Fruit fly (Drosophila melanogaster) whole organism, wandering third instar larva: ENCODE results near the gene Lgr3.

Source experiments
- Abd-B ChIP-seq: fragments of >200 bp; optimal IDR thresholded peaks from 2 replicates; lab custom pipeline; 2017; ENCODE audit warnings: missing biosample characterization, missing genetic modification characterization
- CG32264 ChIP-seq: fragments of 200-800 bp; sonication (Bioruptor generic); optimal IDR thresholded peaks from 2 replicates; lab custom pipeline; 2016; ENCODE audit warnings: missing biosample characterization, missing genetic modification characterization
- CG9705 ChIP-seq: fragments of 200-800 bp; sonication (Bioruptor generic); optimal IDR thresholded peaks from 2 replicates; lab custom pipeline; 2018; ENCODE audit warnings: missing biosample characterization, mild to moderate bottlenecking, missing genetic modification characterization
- CrebA ChIP-seq: fragments of 200-800 bp; sonication (Bioruptor generic); optimal IDR thresholded peaks from 2 replicates; lab custom pipeline; 2016; ENCODE audit warnings: missing biosample characterization, mild to moderate bottlenecking, missing genetic modification characterization, borderline replicate concordance
- Dfd ChIP-seq: fragments of >200 bp; optimal IDR thresholded peaks from 2 replicates; lab custom pipeline; 2017; ENCODE audit warnings: missing biosample characterization, missing genetic modification characterization
- Dif ChIP-seq: fragments of 200-275, 200-300 bp; sonication (Bioruptor generic); optimal IDR thresholded peaks from 2 replicates; lab custom pipeline; 2018; ENCODE audit warnings: missing biosample characterization, missing genetic modification characterization; ENCODE audit not compliant: partially characterized antibody
- GATAd ChIP-seq: sonication (Bioruptor generic); optimal IDR thresholded peaks from 2 replicates; lab custom pipeline; 2016; ENCODE audit warnings: missing biosample characterization, missing genetic modification characterization
- HLH106 ChIP-seq: fragments of 200-800 bp; optimal IDR thresholded peaks from 3 replicates; lab custom pipeline; 2019; ENCODE audit warnings: missing biosample characterization, mild to moderate bottlenecking, missing genetic modification characterization, moderate library complexity
- Hnf4 ChIP-seq: fragments of 200-800 bp; sonication (Bioruptor generic); optimal IDR thresholded peaks from 2 replicates; lab custom pipeline; 2016; ENCODE audit warnings: missing biosample characterization, mild to moderate bottlenecking, missing genetic modification characterization
- Hr78 ChIP-seq: fragments of >200 bp; optimal IDR thresholded peaks from 2 replicates; lab custom pipeline; 2017; ENCODE audit warnings: missing biosample characterization, missing genetic modification characterization
- Hr83 ChIP-seq: fragments of 200-300 bp; sonication (Bioruptor generic); optimal IDR thresholded peaks from 2 replicates; lab custom pipeline; 2016; ENCODE audit warnings: missing biosample characterization, mild to moderate bottlenecking, missing genetic modification characterization, moderate library complexity; ENCODE audit not compliant: poor library complexity, severe bottlenecking
- Jra ChIP-seq: sonication (Bioruptor generic); optimal IDR thresholded peaks from 2 replicates; lab custom pipeline; 2016; ENCODE audit warnings: missing biosample characterization, missing genetic modification characterization
- Mio ChIP-seq: sonication (Bioruptor generic); optimal IDR thresholded peaks from 2 replicates; lab custom pipeline; 2016; ENCODE audit warnings: missing biosample characterization, missing genetic modification characterization
- Myc ChIP-seq: fragments of >200 bp; optimal IDR thresholded peaks from 2 replicates; lab custom pipeline; 2017
- N ChIP-seq: fragments of >200 bp; optimal IDR thresholded peaks from 2 replicates; lab custom pipeline; 2018; ENCODE audit warnings: missing biosample characterization, missing external identifiers, missing genetic modification characterization
- OdsH ChIP-seq: fragments of 200-800 bp; sonication (Bioruptor generic); optimal IDR thresholded peaks from 2 replicates; lab custom pipeline; 2016; ENCODE audit warnings: missing biosample characterization, mild to moderate bottlenecking, missing genetic modification characterization
- Rel ChIP-seq, 2 experiments: fragments of 200-800 bp; sonication (Bioruptor generic) in 1 of 2; optimal IDR thresholded peaks; 2 replicates in 1 of 2; 3 replicates in 1 of 2; lab custom pipeline; 2016 to 2019; ENCODE audit warnings: mild to moderate bottlenecking in 2 of 2, missing biosample characterization in 2 of 2, missing genetic modification characterization in 2 of 2, moderate library complexity in 1 of 2
- Sp1 ChIP-seq: fragments of 200-800 bp; sonication (Bioruptor generic); optimal IDR thresholded peaks from 3 replicates; lab custom pipeline; 2019; ENCODE audit warnings: missing biosample characterization, mild to moderate bottlenecking, missing genetic modification characterization, moderate library complexity
- Vsx2 ChIP-seq: fragments of 200-300, 225-300 bp; sonication (Bioruptor generic); optimal IDR thresholded peaks from 2 replicates; lab custom pipeline; 2018; ENCODE audit warnings: missing biosample characterization, missing genetic modification characterization; ENCODE audit not compliant: partially characterized antibody
- br ChIP-seq: fragments of 200-800 bp; sonication (Bioruptor generic); optimal IDR thresholded peaks from 2 replicates; lab custom pipeline; 2016; ENCODE audit warnings: missing biosample characterization, missing genetic modification characterization
- brk ChIP-seq: fragments of 200-800 bp; sonication (Bioruptor generic); optimal IDR thresholded peaks from 2 replicates; lab custom pipeline; 2016; ENCODE audit warnings: missing biosample characterization, mild to moderate bottlenecking, missing genetic modification characterization
- dl ChIP-seq, 2 experiments: fragments of 175-275, 200-275 bp in 1 of 2; fragments of 200-275 bp in 1 of 2; sonication (Bioruptor generic); optimal IDR thresholded peaks; lab custom pipeline; 2018; ENCODE audit warnings: mild to moderate bottlenecking in 2 of 2, missing biosample characterization in 2 of 2, missing genetic modification characterization in 2 of 2, moderate library complexity in 2 of 2; ENCODE audit not compliant: partially characterized antibody in 2 of 2, insufficient read depth in 1 of 2
- dmrt93B ChIP-seq: fragments of 200-800 bp; sonication (Bioruptor generic); optimal IDR thresholded peaks from 2 replicates; lab custom pipeline; 2018; ENCODE audit warnings: missing biosample characterization, mild to moderate bottlenecking, missing genetic modification characterization
- dsf ChIP-seq: sonication (Bioruptor generic); optimal IDR thresholded peaks from 2 replicates; lab custom pipeline; 2016; ENCODE audit warnings: missing biosample characterization, missing genetic modification characterization, borderline replicate concordance
- ey ChIP-seq: fragments of 200-800 bp; sonication (Bioruptor generic); optimal IDR thresholded peaks from 2 replicates; lab custom pipeline; 2016; ENCODE audit warnings: missing biosample characterization, missing genetic modification characterization
- foxo ChIP-seq, 2 experiments: fragments of 200-800 bp; sonication (Bioruptor generic); optimal IDR thresholded peaks; 2 replicates in 1 of 2; 3 replicates in 1 of 2; lab custom pipeline; 2016 to 2017; ENCODE audit warnings: missing biosample characterization in 2 of 2, missing genetic modification characterization in 2 of 2
- fru ChIP-seq: fragments of 200-800 bp; sonication (Bioruptor generic); optimal IDR thresholded peaks from 3 replicates; lab custom pipeline; 2016; ENCODE audit warnings: missing biosample characterization, mild to moderate bottlenecking, missing genetic modification characterization
- h ChIP-seq: fragments of 200-800 bp; sonication (Bioruptor generic); optimal IDR thresholded peaks from 3 replicates; lab custom pipeline; 2016; ENCODE audit warnings: missing biosample characterization, mild to moderate bottlenecking, missing genetic modification characterization
- jim ChIP-seq: fragments of 175-275, 200-325 bp; sonication (Bioruptor generic); optimal IDR thresholded peaks from 2 replicates; lab custom pipeline; 2016; ENCODE audit warnings: missing biosample characterization, mild to moderate bottlenecking, missing genetic modification characterization
- lola ChIP-seq: fragments of >200 bp; optimal IDR thresholded peaks from 2 replicates; lab custom pipeline; 2017; ENCODE audit warnings: missing biosample characterization, missing genetic modification characterization
- pan ChIP-seq: fragments of >200 bp; optimal IDR thresholded peaks from 2 replicates; lab custom pipeline; 2017
- psq ChIP-seq: fragments of 200-800 bp; sonication (Bioruptor generic); optimal IDR thresholded peaks from 3 replicates; lab custom pipeline; 2017; ENCODE audit warnings: missing biosample characterization, mild to moderate bottlenecking, missing genetic modification characterization, moderate library complexity
- rgr ChIP-seq: fragments of 200-800 bp; sonication (Bioruptor generic); optimal IDR thresholded peaks from 3 replicates; lab custom pipeline; 2016; ENCODE audit warnings: missing biosample characterization, mild to moderate bottlenecking, missing genetic modification characterization
- sage ChIP-seq: fragments of 200-800 bp; sonication (Bioruptor generic); optimal IDR thresholded peaks from 2 replicates; lab custom pipeline; 2016; ENCODE audit warnings: missing biosample characterization, mild to moderate bottlenecking, missing genetic modification characterization
- sv ChIP-seq: fragments of 200-800 bp; sonication (Bioruptor generic); optimal IDR thresholded peaks from 3 replicates; lab custom pipeline; 2016; ENCODE audit warnings: missing biosample characterization, missing genetic modification characterization
- tai ChIP-seq: sonication (Bioruptor generic); optimal IDR thresholded peaks from 2 replicates; lab custom pipeline; 2016; ENCODE audit warnings: missing biosample characterization, missing genetic modification characterization
- usp ChIP-seq: fragments of >200 bp; optimal IDR thresholded peaks from 2 replicates; lab custom pipeline; 2017; ENCODE audit warnings: missing biosample characterization, missing genetic modification characterization
- woc ChIP-seq: sonication (Bioruptor generic); optimal IDR thresholded peaks from 2 replicates; lab custom pipeline; 2016; ENCODE audit warnings: missing biosample characterization, mild to moderate bottlenecking, missing genetic modification characterization

Gene Lgr3

DNA sequence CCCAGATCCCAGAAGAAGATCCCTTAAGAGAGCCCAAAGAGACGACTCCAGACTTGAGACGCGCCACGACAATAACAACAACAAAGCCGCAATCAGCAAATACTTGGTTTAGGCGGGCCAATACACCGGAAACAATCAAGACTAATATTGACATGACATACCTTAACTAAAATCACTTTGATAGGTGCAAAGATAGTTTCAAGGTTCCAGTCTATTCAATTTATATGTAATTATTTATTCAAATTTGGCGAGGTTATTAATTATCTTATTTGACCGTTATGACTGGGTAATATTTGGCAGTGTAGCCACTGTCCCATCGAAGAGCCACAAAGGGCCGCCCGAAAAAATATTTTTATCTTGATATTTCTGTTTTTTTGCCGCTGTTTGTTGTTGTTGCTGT is 25.1 kb upstream of the Lgr3 start (continued):
- TF ChIP-seq tai (GFP tag; lab: Kevin White, UChicago) (peak; percentile 84), ey (peak; percentile 91)

DNA sequence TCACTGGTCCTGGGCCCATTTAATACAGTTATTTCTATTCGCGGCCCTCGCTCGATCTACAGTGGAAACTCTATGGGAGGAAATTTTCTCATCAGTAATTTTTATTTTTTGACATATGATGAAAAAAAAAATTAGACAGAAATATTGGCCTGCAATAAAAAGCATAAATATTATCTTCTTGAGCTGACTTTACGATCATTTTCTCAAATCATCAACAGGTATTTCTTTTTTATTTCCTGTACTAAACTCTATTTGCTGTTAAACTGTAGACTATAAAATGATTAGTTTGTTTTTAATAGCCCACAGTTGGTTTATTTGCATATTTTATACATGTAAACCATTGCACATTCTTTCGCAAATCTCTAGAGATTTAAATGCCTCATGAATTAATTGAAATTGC is 21.4 kb upstream of the Lgr3 start:
- TF ChIP-seq ey (no peak), lola (GFP tag; lab: Kevin White, UChicago) (no peak), tai (GFP tag; lab: Kevin White, UChicago) (no peak), Abd-B (GFP tag; lab: Kevin White, UChicago) (no peak), Sp1 (GFP tag; lab: Kevin White, UChicago) (no peak), CG9705 (GFP tag; lab: Kevin White, UChicago) (no peak), fru (GFP tag; lab: Kevin White, UChicago) (no peak), CG32264 (GFP tag; lab: Kevin White, UChicago) (no peak), Hr78 (GFP tag; lab: Kevin White, UChicago) (no peak), sv (GFP tag; lab: Kevin White, UChicago) (no peak)

DNA sequence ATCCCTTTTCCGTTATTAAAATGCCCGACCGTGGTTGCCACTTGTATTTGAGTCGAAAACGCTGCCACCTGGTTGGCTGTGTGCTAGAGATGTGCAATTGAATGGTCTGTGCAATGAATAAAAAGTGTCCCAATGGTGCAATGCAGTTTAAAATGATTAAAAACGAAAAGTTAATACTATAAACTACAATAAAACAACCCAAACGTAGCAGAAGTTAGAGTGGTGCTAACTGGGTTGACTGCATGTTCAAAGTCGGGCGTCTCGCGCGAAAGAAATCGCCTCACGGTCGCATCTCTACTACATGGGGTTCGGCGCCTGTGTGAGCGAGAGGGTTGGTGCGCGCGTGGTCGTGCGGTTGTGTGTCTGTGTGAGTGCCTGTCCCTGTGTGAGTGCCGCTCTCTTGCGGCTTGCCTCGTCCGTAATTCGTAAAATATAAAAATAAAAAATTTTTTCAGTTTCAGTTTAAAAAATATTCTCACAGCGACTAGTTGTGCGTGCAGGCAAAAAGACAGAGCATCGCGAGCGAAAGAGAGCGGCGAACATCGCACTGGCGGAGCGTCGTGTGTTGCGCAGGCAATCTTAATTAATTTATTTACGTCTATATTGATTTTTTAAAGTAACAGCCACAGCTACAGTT is 18.6 kb upstream of the Lgr3 start:
- TF ChIP-seq br (GFP tag; lab: Kevin White, UChicago) (peak; percentile 94), brk (GFP tag; lab: Kevin White, UChicago) (no peak), N (GFP tag; lab: Kevin White, UChicago) (peak; percentile 56), woc (GFP tag; lab: Kevin White, UChicago) (peak; percentile 97), Sp1 (GFP tag; lab: Kevin White, UChicago) (peak; percentile 85), pan (lab: Kevin White, UChicago) (no peak), sv (GFP tag; lab: Kevin White, UChicago) (peak; percentile 87), usp (GFP tag; lab: Kevin White, UChicago) (no peak), h (GFP tag; lab: Kevin White, UChicago) (peak; percentile 96), psq (GFP tag; lab: Kevin White, UChicago) (peak; percentile 90), Abd-B (GFP tag; lab: Kevin White, UChicago) (no peak), Jra (peak; percentile 92), Vsx2 (GFP tag; lab: Kevin White, UChicago) (peak; percentile 71), fru (GFP tag; lab: Kevin White, UChicago) (peak; percentile 94), CG9705 (GFP tag; lab: Kevin White, UChicago) (peak; percentile 87), dsf (GFP tag; lab: Kevin White, UChicago) (peak; percentile 52), lola (GFP tag; lab: Kevin White, UChicago) (no peak), foxo (GFP tag; optimal IDR thresholded peaks at IDR 0.05; lab: Kevin White, UChicago) (peak in 1 of 2 experiments; percentile 96), Hr83 (GFP tag; lab: Kevin White, UChicago) (peak; percentile 40), CrebA (GFP tag; lab: Kevin White, UChicago) (peak; percentile 25), tai (GFP tag; lab: Kevin White, UChicago) (peak; percentile 92), rgr (peak; percentile 91), Myc (lab: Kevin White, UChicago) (peak; percentile 67), HLH106 (peak; percentile 93), ey (peak; percentile 93), Hr78 (GFP tag; lab: Kevin White, UChicago) (no peak), Rel (GFP tag; optimal IDR thresholded peaks at IDR 0.05; lab: Kevin White, UChicago) (no peak), Rel (tag; optimal IDR thresholded peaks at IDR 0.05; lab: Kevin White, UChicago) (peak; percentile 85), Hnf4 (GFP tag; lab: Kevin White, UChicago) (peak; percentile 91), CG32264 (GFP tag; lab: Kevin White, UChicago) (peak; percentile 83), sage (no peak), dmrt93B (GFP tag; lab: Kevin White, UChicago) (peak; percentile 90), OdsH (GFP tag; lab: Kevin White, UChicago) (peak; percentile 89), GATAd (GFP tag; lab: Kevin White, UChicago) (peak; percentile 74), dl (GFP tag; optimal IDR thresholded peaks at IDR 0.05; lab: Kevin White, UChicago; ENCODE audit: insufficient read depth in 1 of 2, partially characterized antibody in 2 of 2) (peak in 1 of 2 experiments; percentile 9), Mio (GFP tag; lab: Kevin White, UChicago) (peak; percentile 67), jim (peak; percentile 54), Dif (peak; percentile 46), Dfd (GFP tag; lab: Kevin White, UChicago) (no peak)
